Fruit fly (Drosophila melanogaster): ENCODE data around the gene jar.
A peak's percentile ranks its signal among the peaks of the same experiment; 100 is the strongest.

Gene jar

dm6 chr3R:24230423-24231205 is 40.4 kb downstream of the jar start, which contains the start of gene mask (continued):
- peak; percentile 65 for TF ChIP-seq CG9932 (GFP tag; IDR thresholded peaks at IDR 0.05)
- TF ChIP-seq pita (GFP tag; optimal IDR thresholded peaks at IDR 0.05) = no peak
- TF ChIP-seq CG3995 (GFP tag; optimal IDR thresholded peaks at IDR 0.05) = peak; percentile 71
- no peak; the same call in 1 of the 2 replicates for TF ChIP-seq cas (GFP tag; IDR thresholded peaks at IDR 0.05)
- peak; percentile 75 for TF ChIP-seq CG10654 (GFP tag; optimal IDR thresholded peaks at IDR 0.05)
- peak; percentile 61 for TF ChIP-seq Max (GFP tag; optimal IDR thresholded peaks at IDR 0.05)
- TF ChIP-seq pros (GFP tag; optimal IDR thresholded peaks at IDR 0.05) = no peak
- TF ChIP-seq danr (GFP tag; IDR thresholded peaks at IDR 0.05) = peak; percentile 16; the same call in 1 of the 2 replicates
- TF ChIP-seq disco-r (GFP tag; optimal IDR thresholded peaks at IDR 0.05) = peak; percentile 73
- peak; percentile 67 for TF ChIP-seq CG31224 (GFP tag; IDR thresholded peaks at IDR 0.05)
- TF ChIP-seq sna (GFP tag; IDR thresholded peaks at IDR 0.05; ENCODE audit: partially characterized antibody) = no peak
- no peak for TF ChIP-seq CG31365 (tag; optimal IDR thresholded peaks at IDR 0.05)
- no peak for TF ChIP-seq salm (tag; optimal IDR thresholded peaks at IDR 0.05)
- peak; percentile 42 for TF ChIP-seq CG1602 (GFP tag; optimal IDR thresholded peaks at IDR 0.05)
- no peak for TF ChIP-seq Tbp (GFP tag; optimal IDR thresholded peaks at IDR 0.05)
- TF ChIP-seq Atf3 (GFP tag; optimal IDR thresholded peaks at IDR 0.05) = peak; percentile 73
- TF ChIP-seq PHDP (tag; optimal IDR thresholded peaks at IDR 0.05) = peak; percentile 66
- TF ChIP-seq hkb (optimal IDR thresholded peaks at IDR 0.05) = no peak
- peak; percentile 55; the same call in 1 of the 2 replicates for TF ChIP-seq hkb (GFP tag; IDR thresholded peaks at IDR 0.05)
- 0 out of 2 replicates have a peak, but pooled peaks have one; percentile 17 for TF ChIP-seq CG4360 (GFP tag; IDR thresholded peaks at IDR 0.05)
- peak; percentile 56 to 77 for TF ChIP-seq chif (GFP tag; optimal IDR thresholded peaks at IDR 0.05)
- no peak; the same call in 2 of the 3 replicates for TF ChIP-seq CG11560 (tag; IDR thresholded peaks at IDR 0.05)
- peak; percentile 69 for TF ChIP-seq Aef1 (GFP tag; IDR thresholded peaks at IDR 0.05)
- peak; percentile 51 for TF ChIP-seq Jarid2 (GFP tag; optimal IDR thresholded peaks at IDR 0.05)
- TF ChIP-seq Six4 (GFP tag; optimal IDR thresholded peaks at IDR 0.05) = peak; percentile 52
- no peak for TF ChIP-seq nerfin-2 (GFP tag; IDR thresholded peaks at IDR 0.05; ENCODE audit: partially characterized antibody)
- TF ChIP-seq gfzf (GFP tag; optimal IDR thresholded peaks at IDR 0.05) = peak; percentile 89
- TF ChIP-seq seq (GFP tag; IDR thresholded peaks at IDR 0.05) = peak; percentile 75
- no peak for TF ChIP-seq ab (GFP tag; optimal IDR thresholded peaks at IDR 0.05)
- no peak for TF ChIP-seq CG11093 (GFP tag; IDR thresholded peaks at IDR 0.05)
- TF ChIP-seq CG12942 (GFP tag; optimal IDR thresholded peaks at IDR 0.05) = peak; percentile 38
- TF ChIP-seq Kr (GFP tag; optimal IDR thresholded peaks at IDR 0.05) = peak; percentile 68
- TF ChIP-seq prd (optimal IDR thresholded peaks at IDR 0.05) = no peak
- TF ChIP-seq prd (GFP tag; IDR thresholded peaks at IDR 0.05) = peak; percentile 44; the same call in 2 of the 3 replicates
- TF ChIP-seq mam (GFP tag; optimal IDR thresholded peaks at IDR 0.05) = peak; percentile 82
- peak; percentile 61 for TF ChIP-seq unpg (GFP tag; optimal IDR thresholded peaks at IDR 0.05)
- peak; percentile 66 for TF ChIP-seq Deaf1 (tag; optimal IDR thresholded peaks at IDR 0.05)
- no peak for TF ChIP-seq CG5180 (GFP tag; optimal IDR thresholded peaks at IDR 0.05)
- TF ChIP-seq CG12659 (GFP tag; optimal IDR thresholded peaks at IDR 0.05) = peak; percentile 89
- TF ChIP-seq Atf-2 (GFP tag; optimal IDR thresholded peaks at IDR 0.05) = peak; percentile 61
- TF ChIP-seq NfI (GFP tag; optimal IDR thresholded peaks at IDR 0.05) = peak; percentile 93
- TF ChIP-seq bcd (GFP tag; optimal IDR thresholded peaks at IDR 0.05) = peak; percentile 88
- peak; percentile 81 for TF ChIP-seq CG13296 (GFP tag; optimal IDR thresholded peaks at IDR 0.05)
- peak; percentile 33; the same call in 1 of the 2 replicates for TF ChIP-seq CG42726 (GFP tag; IDR thresholded peaks at IDR 0.05; ENCODE audit: partially characterized antibody)
- peak; percentile 36 for TF ChIP-seq CG4282 (GFP tag; optimal IDR thresholded peaks at IDR 0.05)
- TF ChIP-seq CG15696 (tag; optimal IDR thresholded peaks at IDR 0.05) = peak; percentile 15
- peak; percentile 19 for TF ChIP-seq CG7556 (GFP tag; optimal IDR thresholded peaks at IDR 0.05)
- TF ChIP-seq CG8359 (GFP tag; optimal IDR thresholded peaks at IDR 0.05; ENCODE audit: borderline replicate concordance) = peak; percentile 47
- peak; percentile 52 for TF ChIP-seq tin (GFP tag; optimal IDR thresholded peaks at IDR 0.05)

Measured in whole organism, embryonic.